Fruit fly (Drosophila melanogaster) whole organism, embryonic: ENCODE results near the gene Jhbp11.

Experiments
- Atf-2 ChIP-seq: fragments of 200-800 bp; sonication (Bioruptor generic); optimal IDR thresholded peaks from 2 replicates; lab custom pipeline; 2016; ENCODE audit warnings: missing biosample characterization, missing genetic modification characterization
- Atf6 ChIP-seq: fragments of 200-800 bp; sonication (Bioruptor generic); IDR thresholded peaks from 2 replicates; pipeline ENCODE4 v1.3.6; 2022; ENCODE audit warnings: missing biosample characterization, missing genetic modification characterization
- CG1024 ChIP-seq: fragments of 200-800 bp; sonication (Bioruptor generic); IDR thresholded peaks from 2 replicates; pipeline ENCODE4 v1.3.6; 2022; ENCODE audit warnings: missing biosample characterization, missing genetic modification characterization
- CG10543 ChIP-seq: fragments of 200-800 bp; sonication (Bioruptor generic); optimal IDR thresholded peaks from 3 replicates; lab custom pipeline; 2017; ENCODE audit warnings: missing biosample characterization, mild to moderate bottlenecking, missing genetic modification characterization, moderate library complexity
- CG11695 ChIP-seq: fragments of 200-800 bp; sonication (Bioruptor generic); IDR thresholded peaks from 3 replicates; pipeline ENCODE4 v1.3.6; 2022; ENCODE audit warnings: missing biosample characterization, missing genetic modification characterization
- CG11723 ChIP-seq: fragments of 200-800 bp; sonication (Bioruptor generic); optimal IDR thresholded peaks from 2 replicates; lab custom pipeline; 2017; ENCODE audit warnings: missing biosample characterization, mild to moderate bottlenecking, missing genetic modification characterization
- CG12236 ChIP-seq: fragments of 200-800 bp; sonication (Bioruptor generic); optimal IDR thresholded peaks from 2 replicates; lab custom pipeline; 2016; ENCODE audit warnings: missing biosample characterization, missing genetic modification characterization
- CG12769 ChIP-seq: fragments of 200-800 bp; sonication (Bioruptor generic); optimal IDR thresholded peaks from 2 replicates; lab custom pipeline; 2019; ENCODE audit warnings: missing biosample characterization, mild to moderate bottlenecking, missing genetic modification characterization, moderate library complexity
- CG13624 ChIP-seq: fragments of 200-800 bp; sonication (Bioruptor generic); optimal IDR thresholded peaks from 2 replicates; lab custom pipeline; 2016; ENCODE audit warnings: missing biosample characterization, missing genetic modification characterization
- CG15269 ChIP-seq: fragments of 200-800 bp; sonication (Bioruptor generic); optimal IDR thresholded peaks from 2 replicates; lab custom pipeline; 2018; ENCODE audit warnings: missing biosample characterization, mild to moderate bottlenecking, missing genetic modification characterization, moderate library complexity
- CG1792 ChIP-seq: fragments of 200-800 bp; sonication (Bioruptor generic); optimal IDR thresholded peaks from 2 replicates; lab custom pipeline; 2016; ENCODE audit warnings: missing biosample characterization, missing genetic modification characterization
- CG18262 ChIP-seq: fragments of 200-800 bp; optimal IDR thresholded peaks from 3 replicates; lab custom pipeline; 2019; ENCODE audit warnings: missing biosample characterization, mild to moderate bottlenecking, missing genetic modification characterization, moderate library complexity
- CG18476 ChIP-seq: fragments of 200-800 bp; sonication (Bioruptor generic); optimal IDR thresholded peaks from 2 replicates; lab custom pipeline; 2016; ENCODE audit warnings: missing biosample characterization, mild to moderate bottlenecking, missing genetic modification characterization
- CG2129 ChIP-seq: fragments of 200-800 bp; sonication (Bioruptor generic); IDR thresholded peaks from 2 replicates; pipeline ENCODE4 v1.3.6; 2022; ENCODE audit warnings: missing biosample characterization, missing genetic modification characterization; ENCODE audit not compliant: partially characterized antibody
- CG31388 ChIP-seq: fragments of 200-800 bp; sonication (Bioruptor generic); optimal IDR thresholded peaks from 2 replicates; lab custom pipeline; 2016; ENCODE audit warnings: missing biosample characterization, missing genetic modification characterization
- CG6175 ChIP-seq: fragments of 200-800 bp; sonication (Bioruptor generic); IDR thresholded peaks from 3 replicates; pipeline ENCODE4 v1.3.6; 2022; ENCODE audit warnings: missing biosample characterization, missing genetic modification characterization
- CG6654 ChIP-seq: fragments of 200-800 bp; sonication (Bioruptor generic); optimal IDR thresholded peaks from 2 replicates; lab custom pipeline; 2017; ENCODE audit warnings: missing biosample characterization, mild to moderate bottlenecking, missing genetic modification characterization
- CG6791 ChIP-seq: fragments of 200-800 bp; sonication (Bioruptor generic); IDR thresholded peaks from 3 replicates; pipeline ENCODE4 v1.3.6; 2022; ENCODE audit warnings: missing biosample characterization, missing genetic modification characterization; ENCODE audit not compliant: partially characterized antibody
- CrebB ChIP-seq: fragments of 200-800 bp; sonication (Bioruptor generic); optimal IDR thresholded peaks from 3 replicates; lab custom pipeline; 2018; ENCODE audit warnings: missing biosample characterization, mild to moderate bottlenecking, missing genetic modification characterization
- Dip2 ChIP-seq: fragments of 200-800 bp; sonication (Bioruptor generic); IDR thresholded peaks from 2 replicates; pipeline ENCODE4 v1.3.6; 2022; ENCODE audit warnings: missing biosample characterization, missing genetic modification characterization
- Eip74EF ChIP-seq, 2 experiments: fragments of 200-800 bp in 1 of 2; fragments of >200 bp in 1 of 2; sonication (Bioruptor generic) in 1 of 2; optimal IDR thresholded peaks; 2 replicates each; lab custom pipeline; 2017 to 2019; ENCODE audit warnings: missing biosample characterization in 2 of 2, missing genetic modification characterization in 2 of 2, mild to moderate bottlenecking in 1 of 2, moderate library complexity in 1 of 2
- Gsc ChIP-seq: fragments of 200-800 bp; sonication (Bioruptor generic); IDR thresholded peaks from 2 replicates; pipeline ENCODE4 v1.3.6; 2022; ENCODE audit warnings: missing biosample characterization, missing genetic modification characterization
- HLH54F ChIP-seq: fragments of 200-800 bp; sonication (Bioruptor generic); optimal IDR thresholded peaks from 3 replicates; lab custom pipeline; 2016; ENCODE audit warnings: missing biosample characterization, missing genetic modification characterization
- Kr ChIP-seq: fragments of 200-800 bp; sonication (Bioruptor generic); optimal IDR thresholded peaks from 2 replicates; lab custom pipeline; 2017; ENCODE audit warnings: missing biosample characterization, mild to moderate bottlenecking, missing genetic modification characterization
- Med ChIP-seq: fragments of 200-800 bp; sonication (Bioruptor generic); peaks from one replicate; lab custom pipeline; 2016; ENCODE audit warnings: missing biosample characterization, missing genetic modification characterization, mild to moderate bottlenecking, inconsistent platforms, moderate library complexity
- Mes4 ChIP-seq: fragments of 200-800 bp; sonication (Bioruptor generic); optimal IDR thresholded peaks from 2 replicates; lab custom pipeline; 2016; ENCODE audit warnings: missing biosample characterization, missing genetic modification characterization
- NC2β ChIP-seq: fragments of 200-800 bp; sonication (Bioruptor generic); optimal IDR thresholded peaks from 2 replicates; lab custom pipeline; 2016; ENCODE audit warnings: missing biosample characterization, missing genetic modification characterization
- NFAT ChIP-seq: fragments of 200-800 bp; sonication (Bioruptor generic); IDR thresholded peaks from 2 replicates; pipeline ENCODE4 v1.3.6; 2022; ENCODE audit warnings: missing biosample characterization, missing genetic modification characterization
- Ssrp ChIP-seq: fragments of 200-800 bp; sonication (Bioruptor generic); optimal IDR thresholded peaks from 2 replicates; lab custom pipeline; 2018; ENCODE audit warnings: missing biosample characterization, mild to moderate bottlenecking, missing genetic modification characterization, moderate library complexity
- dm ChIP-seq: fragments of 200-800 bp; sonication (Bioruptor generic); optimal IDR thresholded peaks from 3 replicates; lab custom pipeline; 2016; ENCODE audit warnings: missing biosample characterization, missing genetic modification characterization
- dmrt11E ChIP-seq: fragments of 200-800 bp; sonication (Bioruptor generic); optimal IDR thresholded peaks from 3 replicates; lab custom pipeline; 2018; ENCODE audit warnings: missing biosample characterization, mild to moderate bottlenecking, missing genetic modification characterization, moderate library complexity
- ems ChIP-seq: fragments of 200-800 bp; sonication (Bioruptor generic); optimal IDR thresholded peaks from 3 replicates; lab custom pipeline; 2016; ENCODE audit warnings: missing biosample characterization, missing genetic modification characterization
- en ChIP-seq: fragments of 200-800 bp; sonication (Bioruptor generic); optimal IDR thresholded peaks from 2 replicates; lab custom pipeline; 2016; ENCODE audit warnings: missing biosample characterization, missing genetic modification characterization
- gce ChIP-seq: fragments of 200-800 bp; sonication (Bioruptor generic); IDR thresholded peaks from 3 replicates; pipeline ENCODE4 v1.3.6; 2022; ENCODE audit warnings: missing biosample characterization, missing genetic modification characterization
- grau ChIP-seq: fragments of 200-800 bp; optimal IDR thresholded peaks from 3 replicates; lab custom pipeline; 2019; ENCODE audit warnings: missing biosample characterization, mild to moderate bottlenecking, missing genetic modification characterization, moderate library complexity
- gt ChIP-seq: fragments of 200-800 bp; sonication (Bioruptor generic); IDR thresholded peaks from 2 replicates; pipeline ENCODE4 v1.3.6; 2022; ENCODE audit warnings: missing biosample characterization, missing genetic modification characterization
- hb ChIP-seq: fragments of 200-800 bp; sonication (Bioruptor generic); IDR thresholded peaks from 3 replicates; pipeline ENCODE4 v1.3.6; 2022; ENCODE audit warnings: missing biosample characterization, missing genetic modification characterization; ENCODE audit not compliant: partially characterized antibody
- ind ChIP-seq: fragments of 200-800 bp; sonication (Bioruptor generic); optimal IDR thresholded peaks from 3 replicates; lab custom pipeline; 2016; ENCODE audit warnings: missing biosample characterization, missing genetic modification characterization
- jigr1 ChIP-seq: fragments of 200-800 bp; sonication (Bioruptor generic); IDR thresholded peaks from 3 replicates; pipeline ENCODE4 v1.3.6; 2022; ENCODE audit warnings: missing biosample characterization, missing genetic modification characterization
- ken ChIP-seq: fragments of 200-800 bp; sonication (Bioruptor generic); IDR thresholded peaks from 3 replicates; pipeline ENCODE4 v1.3.6; 2022; ENCODE audit warnings: missing biosample characterization, missing genetic modification characterization
- lov ChIP-seq, 2 experiments: fragments of 200-800 bp in 1 of 2; fragments of >200 bp in 1 of 2; sonication (Bioruptor generic) in 1 of 2; IDR thresholded peaks in 1 of 2; optimal IDR thresholded peaks in 1 of 2; 2 replicates in 1 of 2; 3 replicates in 1 of 2; pipeline versions ENCODE4 v1.3.6 to Lab custom; 2017 to 2022; ENCODE audit warnings: missing biosample characterization in 1 of 2, missing genetic modification characterization in 1 of 2
- onecut ChIP-seq: fragments of 200-800 bp; sonication (Bioruptor generic); IDR thresholded peaks from 2 replicates; pipeline ENCODE4 v1.3.6; 2022; ENCODE audit warnings: missing biosample characterization, missing genetic modification characterization
- otp ChIP-seq: fragments of 200-800 bp; sonication (Bioruptor generic); IDR thresholded peaks from 3 replicates; pipeline ENCODE4, ENCODE4 v1.3.6; 2022; ENCODE audit warnings: missing biosample characterization, missing genetic modification characterization
- psq ChIP-seq: fragments of 200-800 bp; sonication (Bioruptor generic); optimal IDR thresholded peaks from 2 replicates; lab custom pipeline; 2017; ENCODE audit warnings: missing biosample characterization, missing genetic modification characterization
- pzg ChIP-seq: fragments of 200-800 bp; sonication (Bioruptor generic); optimal IDR thresholded peaks from 3 replicates; lab custom pipeline; 2018; ENCODE audit warnings: missing biosample characterization, mild to moderate bottlenecking, missing genetic modification characterization, moderate library complexity
- sd ChIP-seq: fragments of 200-800 bp; sonication (Bioruptor generic); optimal IDR thresholded peaks from 3 replicates; lab custom pipeline; 2018; ENCODE audit warnings: missing biosample characterization, mild to moderate bottlenecking, missing genetic modification characterization, moderate library complexity
- sens ChIP-seq: fragments of 200-800 bp; sonication (Bioruptor generic); peaks from one replicate; lab custom pipeline; 2016; ENCODE audit warnings: missing biosample characterization, missing genetic modification characterization
- so ChIP-seq: fragments of 200-800 bp; sonication (Bioruptor generic); IDR thresholded peaks from 3 replicates; pipeline ENCODE4 v1.3.6; 2022; ENCODE audit warnings: missing biosample characterization, missing genetic modification characterization
- wdn ChIP-seq: fragments of 200-800 bp; sonication (Bioruptor generic); IDR thresholded peaks from 2 replicates; pipeline ENCODE4 v1.3.6; 2022; ENCODE audit warnings: missing biosample characterization, missing genetic modification characterization
- zen2 ChIP-seq: fragments of 200-800 bp; sonication (Bioruptor generic); IDR thresholded peaks from 3 replicates; pipeline ENCODE4 v1.3.6; 2022; ENCODE audit warnings: missing biosample characterization, missing genetic modification characterization; ENCODE audit not compliant: partially characterized antibody

The Jhbp11 gene

DNA sequence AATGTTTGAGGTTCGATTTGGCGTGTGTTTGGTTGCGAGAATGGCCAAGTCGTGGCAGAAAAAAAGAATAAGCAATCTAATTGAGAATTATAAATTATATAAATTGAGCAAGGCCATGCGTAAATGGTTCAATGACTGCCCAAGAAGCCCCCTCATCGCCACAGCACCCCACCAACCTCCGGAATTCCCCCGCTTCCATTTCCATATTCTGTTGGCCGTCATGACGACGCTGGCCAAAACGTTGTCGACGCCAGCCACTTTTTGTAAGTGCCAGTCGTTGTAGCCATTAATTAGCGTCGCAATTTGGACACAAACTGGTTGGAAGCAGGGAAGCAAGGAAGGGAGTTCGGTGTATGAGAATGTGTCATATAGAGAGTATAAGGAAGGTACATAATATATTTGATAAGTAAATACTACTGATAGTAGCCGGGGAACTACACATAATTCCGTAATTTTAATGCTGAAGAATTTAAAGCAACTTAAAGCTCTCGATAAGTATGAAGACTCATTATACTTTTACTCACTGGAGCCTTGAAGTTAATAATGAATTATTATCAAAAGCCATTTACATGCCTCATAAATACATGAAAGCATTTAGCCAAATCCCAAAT lies 29.6 kb downstream of the Jhbp11 start (continued):
- TF ChIP-seq CG18476, result no peak
- TF ChIP-seq CG1024, result no peak
- TF ChIP-seq CG1792 (GFP tag; lab: Kevin White, UChicago), result no peak
- TF ChIP-seq ken (GFP tag; lab: Robert Waterston, UW), result no peak
- no peak for TF ChIP-seq jigr1
- TF ChIP-seq NFAT, result peak; percentile 38; the same call in 1 of the 2 replicates
- no peak for TF ChIP-seq sens (GFP tag; lab: Kevin White, UChicago)
- peak; percentile 45 for TF ChIP-seq Med (GFP tag; lab: Kevin White, UChicago)
- TF ChIP-seq Dip2 (GFP tag; lab: Robert Waterston, UW), result no peak
- no peak for TF ChIP-seq dm (GFP tag; lab: Kevin White, UChicago)
- no peak for TF ChIP-seq Eip74EF (GFP tag; optimal IDR thresholded peaks at IDR 0.05; lab: Kevin White, UChicago)
- TF ChIP-seq pzg (GFP tag; lab: Kevin White, UChicago), result no peak
- no peak for TF ChIP-seq HLH54F (GFP tag; lab: Kevin White, UChicago)
- no peak for TF ChIP-seq CG18262
- no peak for TF ChIP-seq CG6791 (GFP tag; lab: Robert Waterston, UW)
- no peak for TF ChIP-seq gce
- TF ChIP-seq CG2129 (GFP tag; lab: Robert Waterston, UW), result no peak
- no peak for TF ChIP-seq wdn (GFP tag; lab: Robert Waterston, UW)
- no peak for TF ChIP-seq Atf-2 (GFP tag; lab: Kevin White, UChicago)
- no peak for TF ChIP-seq hb
- TF ChIP-seq CrebB (tag; lab: Kevin White, UChicago), result no peak
- TF ChIP-seq onecut, result no peak
- TF ChIP-seq Mes4 (GFP tag; lab: Kevin White, UChicago), result no peak
- TF ChIP-seq psq (GFP tag; lab: Kevin White, UChicago), result no peak
- TF ChIP-seq lov (optimal IDR thresholded peaks at IDR 0.05; lab: Kevin White, UChicago), result no peak
- TF ChIP-seq lov (GFP tag; IDR thresholded peaks at IDR 0.05; lab: Robert Waterston, UW), result no peak
- TF ChIP-seq NC2β, result no peak
- TF ChIP-seq ind (GFP tag; lab: Kevin White, UChicago), result no peak
- no peak for TF ChIP-seq CG11723 (GFP tag; lab: Kevin White, UChicago)
- no peak for TF ChIP-seq dmrt11E (tag; lab: Kevin White, UChicago)
- no peak for TF ChIP-seq Atf6 (GFP tag; lab: Robert Waterston, UW)
- TF ChIP-seq CG12236, result no peak
- TF ChIP-seq grau (tag; lab: Kevin White, UChicago), result no peak
- TF ChIP-seq zen2 (GFP tag; lab: Robert Waterston, UW), result no peak
- no peak for TF ChIP-seq Kr (GFP tag; lab: Kevin White, UChicago)
- peak; percentile 81 for TF ChIP-seq sd
- TF ChIP-seq otp (GFP tag; lab: Robert Waterston, UW), result 0 out of 3 replicates have a peak, but pooled peaks have one; percentile 17
- no peak for TF ChIP-seq CG6175 (GFP tag; lab: Robert Waterston, UW)
- TF ChIP-seq Ssrp (tag; lab: Kevin White, UChicago), result no peak
- TF ChIP-seq CG6654 (GFP tag; lab: Kevin White, UChicago), result no peak
- no peak for TF ChIP-seq CG11695 (GFP tag; lab: Robert Waterston, UW)
- TF ChIP-seq Gsc (GFP tag; lab: Robert Waterston, UW), result no peak
- TF ChIP-seq gt (GFP tag; lab: Robert Waterston, UW), result no peak
- peak; percentile 4 for TF ChIP-seq CG13624 (GFP tag; lab: Kevin White, UChicago)
- TF ChIP-seq CG12769 (tag; lab: Kevin White, UChicago), result peak; percentile 65
- TF ChIP-seq ems (GFP tag; lab: Kevin White, UChicago), result no peak
- TF ChIP-seq CG15269 (tag; lab: Kevin White, UChicago), result peak; percentile 23
- TF ChIP-seq so, result no peak
- peak; percentile 37 for TF ChIP-seq CG10543
- TF ChIP-seq en, result no peak
- no peak for TF ChIP-seq CG31388
